Fruit fly (Drosophila melanogaster) whole organism, wandering third instar larva: ENCODE data around the gene CG32270.
A peak's percentile ranks its signal among the peaks of the same experiment; 100 is the strongest.

ENCODE experiments used
- CG32264 ChIP-seq: fragments of 200-800 bp; sonication (Bioruptor generic); optimal IDR thresholded peaks from 2 replicates; lab custom pipeline; 2016; ENCODE audit warnings: missing biosample characterization, missing genetic modification characterization
- CG9705 ChIP-seq: fragments of 200-800 bp; sonication (Bioruptor generic); optimal IDR thresholded peaks from 2 replicates; lab custom pipeline; 2018; ENCODE audit warnings: missing biosample characterization, mild to moderate bottlenecking, missing genetic modification characterization
- CrebA ChIP-seq: fragments of 200-800 bp; sonication (Bioruptor generic); optimal IDR thresholded peaks from 2 replicates; lab custom pipeline; 2016; ENCODE audit warnings: missing biosample characterization, mild to moderate bottlenecking, missing genetic modification characterization, borderline replicate concordance
- Dif ChIP-seq: fragments of 200-275, 200-300 bp; sonication (Bioruptor generic); optimal IDR thresholded peaks from 2 replicates; lab custom pipeline; 2018; ENCODE audit warnings: missing biosample characterization, missing genetic modification characterization; ENCODE audit not compliant: partially characterized antibody
- GATAd ChIP-seq: sonication (Bioruptor generic); optimal IDR thresholded peaks from 2 replicates; lab custom pipeline; 2016; ENCODE audit warnings: missing biosample characterization, missing genetic modification characterization
- HLH106 ChIP-seq: fragments of 200-800 bp; optimal IDR thresholded peaks from 3 replicates; lab custom pipeline; 2019; ENCODE audit warnings: missing biosample characterization, mild to moderate bottlenecking, missing genetic modification characterization, moderate library complexity
- Hr78 ChIP-seq: fragments of >200 bp; optimal IDR thresholded peaks from 2 replicates; lab custom pipeline; 2017; ENCODE audit warnings: missing biosample characterization, missing genetic modification characterization
- Jra ChIP-seq: sonication (Bioruptor generic); optimal IDR thresholded peaks from 2 replicates; lab custom pipeline; 2016; ENCODE audit warnings: missing biosample characterization, missing genetic modification characterization
- Mio ChIP-seq: sonication (Bioruptor generic); optimal IDR thresholded peaks from 2 replicates; lab custom pipeline; 2016; ENCODE audit warnings: missing biosample characterization, missing genetic modification characterization
- Myc ChIP-seq: fragments of >200 bp; optimal IDR thresholded peaks from 2 replicates; lab custom pipeline; 2017
- OdsH ChIP-seq: fragments of 200-800 bp; sonication (Bioruptor generic); optimal IDR thresholded peaks from 2 replicates; lab custom pipeline; 2016; ENCODE audit warnings: missing biosample characterization, mild to moderate bottlenecking, missing genetic modification characterization
- Sp1 ChIP-seq: fragments of 200-800 bp; sonication (Bioruptor generic); optimal IDR thresholded peaks from 3 replicates; lab custom pipeline; 2019; ENCODE audit warnings: missing biosample characterization, mild to moderate bottlenecking, missing genetic modification characterization, moderate library complexity
- Vsx2 ChIP-seq: fragments of 200-300, 225-300 bp; sonication (Bioruptor generic); optimal IDR thresholded peaks from 2 replicates; lab custom pipeline; 2018; ENCODE audit warnings: missing biosample characterization, missing genetic modification characterization; ENCODE audit not compliant: partially characterized antibody
- br ChIP-seq: fragments of 200-800 bp; sonication (Bioruptor generic); optimal IDR thresholded peaks from 2 replicates; lab custom pipeline; 2016; ENCODE audit warnings: missing biosample characterization, missing genetic modification characterization
- brk ChIP-seq: fragments of 200-800 bp; sonication (Bioruptor generic); optimal IDR thresholded peaks from 2 replicates; lab custom pipeline; 2016; ENCODE audit warnings: missing biosample characterization, mild to moderate bottlenecking, missing genetic modification characterization
- dmrt93B ChIP-seq: fragments of 200-800 bp; sonication (Bioruptor generic); optimal IDR thresholded peaks from 2 replicates; lab custom pipeline; 2018; ENCODE audit warnings: missing biosample characterization, mild to moderate bottlenecking, missing genetic modification characterization
- dsf ChIP-seq: sonication (Bioruptor generic); optimal IDR thresholded peaks from 2 replicates; lab custom pipeline; 2016; ENCODE audit warnings: missing biosample characterization, missing genetic modification characterization, borderline replicate concordance
- ey ChIP-seq: fragments of 200-800 bp; sonication (Bioruptor generic); optimal IDR thresholded peaks from 2 replicates; lab custom pipeline; 2016; ENCODE audit warnings: missing biosample characterization, missing genetic modification characterization
- foxo ChIP-seq, 2 experiments: fragments of 200-800 bp; sonication (Bioruptor generic); optimal IDR thresholded peaks; 2 replicates in 1 of 2; 3 replicates in 1 of 2; lab custom pipeline; 2016 to 2017; ENCODE audit warnings: missing biosample characterization in 2 of 2, missing genetic modification characterization in 2 of 2
- fru ChIP-seq: fragments of 200-800 bp; sonication (Bioruptor generic); optimal IDR thresholded peaks from 3 replicates; lab custom pipeline; 2016; ENCODE audit warnings: missing biosample characterization, mild to moderate bottlenecking, missing genetic modification characterization
- h ChIP-seq: fragments of 200-800 bp; sonication (Bioruptor generic); optimal IDR thresholded peaks from 3 replicates; lab custom pipeline; 2016; ENCODE audit warnings: missing biosample characterization, mild to moderate bottlenecking, missing genetic modification characterization
- lola ChIP-seq: fragments of >200 bp; optimal IDR thresholded peaks from 2 replicates; lab custom pipeline; 2017; ENCODE audit warnings: missing biosample characterization, missing genetic modification characterization
- psq ChIP-seq: fragments of 200-800 bp; sonication (Bioruptor generic); optimal IDR thresholded peaks from 3 replicates; lab custom pipeline; 2017; ENCODE audit warnings: missing biosample characterization, mild to moderate bottlenecking, missing genetic modification characterization, moderate library complexity
- rgr ChIP-seq: fragments of 200-800 bp; sonication (Bioruptor generic); optimal IDR thresholded peaks from 3 replicates; lab custom pipeline; 2016; ENCODE audit warnings: missing biosample characterization, mild to moderate bottlenecking, missing genetic modification characterization
- sage ChIP-seq: fragments of 200-800 bp; sonication (Bioruptor generic); optimal IDR thresholded peaks from 2 replicates; lab custom pipeline; 2016; ENCODE audit warnings: missing biosample characterization, mild to moderate bottlenecking, missing genetic modification characterization
- tai ChIP-seq: sonication (Bioruptor generic); optimal IDR thresholded peaks from 2 replicates; lab custom pipeline; 2016; ENCODE audit warnings: missing biosample characterization, missing genetic modification characterization
- usp ChIP-seq: fragments of >200 bp; optimal IDR thresholded peaks from 2 replicates; lab custom pipeline; 2017; ENCODE audit warnings: missing biosample characterization, missing genetic modification characterization
- woc ChIP-seq: sonication (Bioruptor generic); optimal IDR thresholded peaks from 2 replicates; lab custom pipeline; 2016; ENCODE audit warnings: missing biosample characterization, mild to moderate bottlenecking, missing genetic modification characterization

Gene CG32270

DNA sequence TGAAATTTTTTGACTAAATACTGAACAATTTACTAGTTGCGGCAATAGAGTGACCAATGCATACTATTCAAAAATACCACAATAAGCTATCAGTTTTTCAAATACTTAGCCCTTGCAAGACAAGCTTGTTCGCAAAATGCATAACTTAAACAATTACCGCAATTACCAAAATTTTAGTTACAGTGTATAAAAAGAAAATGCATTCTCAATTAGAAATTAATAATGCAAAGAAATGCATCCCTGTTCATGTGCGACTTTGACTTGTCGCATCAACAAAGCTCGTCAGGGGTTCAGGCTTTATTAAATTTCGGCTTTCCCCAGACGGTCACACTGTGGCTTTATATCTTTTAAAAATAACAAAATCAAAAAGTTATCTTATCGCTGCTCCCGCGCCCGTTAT is 10.1 kb upstream of the CG32270 start, which contains the start of the genes hob and nSMase:
Gene hob, minus strand, starts transcription at position 62 of the 400 bp plus-strand sequence.
Gene nSMase, plus strand, starts transcription at position 298 of the 400 bp plus-strand sequence.
- peak; percentile 34 for TF ChIP-seq OdsH (GFP tag; lab: Kevin White, UChicago)
- no peak for TF ChIP-seq h
- no peak for TF ChIP-seq CG9705
- TF ChIP-seq Sp1, result no peak

- TF ChIP-seq fru (GFP tag; lab: Kevin White, UChicago), result no peak
- no peak for TF ChIP-seq woc
- TF ChIP-seq Sp1, result no peak
- no peak for TF ChIP-seq dsf
- TF ChIP-seq brk (GFP tag; lab: Kevin White, UChicago), result no peak
- no peak for TF ChIP-seq CrebA (GFP tag; lab: Kevin White, UChicago)
- TF ChIP-seq sage (GFP tag; lab: Kevin White, UChicago), result no peak
- no peak for TF ChIP-seq rgr (GFP tag; lab: Kevin White, UChicago)
- TF ChIP-seq dmrt93B (GFP tag; lab: Kevin White, UChicago), result no peak
- TF ChIP-seq usp (GFP tag; lab: Kevin White, UChicago), result no peak
- TF ChIP-seq Mio (GFP tag; lab: Kevin White, UChicago), result no peak
- no peak for TF ChIP-seq Dif
- TF ChIP-seq lola (GFP tag; lab: Kevin White, UChicago), result no peak
- no peak for TF ChIP-seq HLH106
- TF ChIP-seq Jra (GFP tag; lab: Kevin White, UChicago), result no peak
- no peak for TF ChIP-seq CG32264 (GFP tag; lab: Kevin White, UChicago)
- TF ChIP-seq, all 38 proteins: peak for 0
Measured at dm6 chr3L:3206263-3206662, 2.5 kb downstream of the CG32270 start, which contains the start of gene CG33160. CG33160 (minus strand) TSS chr3L:3206363.

- no peak for TF ChIP-seq Myc (lab: Kevin White, UChicago)
Measured at dm6 chr3L:3205349-3205748, 3.4 kb downstream of the CG32270 start, which contains the start of gene CG32277. CG32277 (minus strand) TSS chr3L:3205449.

DNA sequence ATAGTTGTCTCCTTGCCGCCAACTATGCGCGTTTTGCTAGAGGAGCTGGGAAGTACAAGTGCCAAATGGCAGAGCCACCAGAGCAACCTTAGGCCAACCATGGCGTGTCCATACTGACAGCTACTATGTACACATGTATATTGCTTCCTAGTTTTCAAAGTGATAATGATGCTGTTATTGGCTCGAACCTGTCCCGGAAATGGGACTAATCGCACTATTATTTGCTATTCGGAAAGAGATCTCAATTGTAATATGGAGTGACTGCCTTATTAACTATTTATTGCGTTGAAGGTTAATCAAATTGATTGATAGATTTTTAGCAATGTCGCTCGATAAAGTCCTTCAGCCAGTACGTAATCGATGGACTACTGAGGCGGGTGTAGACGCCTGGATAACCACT is 4.4 kb downstream of the CG32270 start, which contains the start of gene CG33159:
Gene CG33159, minus strand, starts transcription at position 101 of the 400 bp plus-strand sequence.
- no peak for TF ChIP-seq sage (GFP tag; lab: Kevin White, UChicago)
- TF ChIP-seq CrebA (GFP tag; lab: Kevin White, UChicago), result no peak
- no peak for TF ChIP-seq lola (GFP tag; lab: Kevin White, UChicago)
- no peak for TF ChIP-seq psq (GFP tag; lab: Kevin White, UChicago)
- no peak for TF ChIP-seq HLH106
- no peak for TF ChIP-seq dmrt93B (GFP tag; lab: Kevin White, UChicago)
- no peak for TF ChIP-seq fru (GFP tag; lab: Kevin White, UChicago)
- no peak for TF ChIP-seq Hr78 (GFP tag; lab: Kevin White, UChicago)
- TF ChIP-seq CG9705, result no peak
- TF ChIP-seq Vsx2 (GFP tag; lab: Kevin White, UChicago), result no peak
- no peak for TF ChIP-seq Mio (GFP tag; lab: Kevin White, UChicago)
- TF ChIP-seq br (GFP tag; lab: Kevin White, UChicago), result no peak
- no peak for TF ChIP-seq foxo (GFP tag; optimal IDR thresholded peaks at IDR 0.05; lab: Kevin White, UChicago)
- no peak for TF ChIP-seq Myc (lab: Kevin White, UChicago)
- TF ChIP-seq GATAd (GFP tag; lab: Kevin White, UChicago), result no peak
- no peak for TF ChIP-seq brk (GFP tag; lab: Kevin White, UChicago)
- no peak for TF ChIP-seq tai (GFP tag; lab: Kevin White, UChicago)

- TF ChIP-seq ey (GFP tag; lab: Kevin White, UChicago) (no peak), brk (GFP tag; lab: Kevin White, UChicago) (no peak), foxo (GFP tag; optimal IDR thresholded peaks at IDR 0.05; lab: Kevin White, UChicago) (no peak)
Measured at dm6 chr3L:3203062-3203461, 5.7 kb downstream of the CG32270 start, which contains the start of gene CG32271. CG32271 (minus strand) TSS chr3L:3203162.
